Worm (Caenorhabditis elegans) whole organism, L4 larva: ENCODE results near the gene srsx-31.
A peak's percentile ranks its signal among the peaks of the same experiment; 100 is the strongest.

Experiments
- F10B5.3 ChIP-seq: sonication (generic microtip); optimal IDR thresholded peaks from 2 replicates; lab custom pipeline; 2016; ENCODE audit warnings: mild to moderate bottlenecking, missing genetic modification characterization, missing compliant biosample characterization
- F26F4.8 ChIP-seq: fragments of 200-800 bp; sonication (Bioruptor generic); conservative IDR thresholded peaks from 2 replicates; pipeline ENCODE4 v1.3.6; 2022; ENCODE audit warnings: missing genetic modification characterization, missing compliant biosample characterization
- F37D6.2 ChIP-seq: sonication (generic microtip); optimal IDR thresholded peaks from 2 replicates; lab custom pipeline; 2016; ENCODE audit warnings: mild to moderate bottlenecking, missing genetic modification characterization, missing compliant biosample characterization
- T20F7.1 ChIP-seq: fragments of 200-800 bp; sonication (Bioruptor generic); optimal IDR thresholded peaks from 2 replicates; lab custom pipeline; 2018; ENCODE audit warnings: mild to moderate bottlenecking, missing genetic modification characterization, missing compliant biosample characterization
- T26A8.4 ChIP-seq: fragments of 200-800 bp; sonication (Bioruptor generic); IDR thresholded peaks from 2 replicates; pipeline ENCODE4 v1.3.6; 2022; ENCODE audit warnings: missing genetic modification characterization, missing compliant biosample characterization
- ZK546.5 ChIP-seq, 2 experiments: sonication (generic microtip); optimal IDR thresholded peaks; 2 replicates each; lab custom pipeline; 2017; ENCODE audit warnings: missing biosample characterization in 2 of 2, missing genetic modification characterization in 2 of 2
- aha-1 ChIP-seq: fragments of 150-350 bp; peaks from one replicate; lab custom pipeline; 2014; ENCODE audit warnings: missing biosample characterization, missing genetic modification characterization
- aly-2 ChIP-seq: sonication (generic microtip); optimal IDR thresholded peaks from 2 replicates; lab custom pipeline; 2018; ENCODE audit warnings: missing biosample characterization, missing genetic modification characterization
- arid-1 ChIP-seq: fragments of 200-800 bp; sonication (Bioruptor generic); conservative IDR thresholded peaks from 2 replicates; pipeline ENCODE4 v1.3.6; 2022; ENCODE audit warnings: missing genetic modification reagents, missing genetic modification characterization, missing compliant biosample characterization
- ceh-20 ChIP-seq: fragments of 200-800 bp; sonication (Bioruptor generic); IDR thresholded peaks from 2 replicates; pipeline ENCODE4 v1.3.6; 2022; ENCODE audit warnings: missing genetic modification reagents, missing genetic modification characterization, missing compliant biosample characterization
- ceh-62 ChIP-seq: sonication (generic microtip); optimal IDR thresholded peaks from 2 replicates; lab custom pipeline; 2017; ENCODE audit warnings: missing biosample characterization, missing genetic modification characterization
- ceh-82 ChIP-seq: sonication (generic microtip); optimal IDR thresholded peaks from 2 replicates; lab custom pipeline; 2017; ENCODE audit warnings: missing biosample characterization, missing genetic modification characterization
- ctbp-1 ChIP-seq: fragments of 200-800 bp; sonication (Bioruptor generic); IDR thresholded peaks from 2 replicates; pipeline ENCODE4 v1.3.6; 2022; ENCODE audit warnings: missing genetic modification reagents, missing genetic modification characterization, missing compliant biosample characterization
- daf-12 ChIP-seq: fragments of 150-350 bp; optimal IDR thresholded peaks from 2 replicates; lab custom pipeline; 2014; ENCODE audit warnings: missing biosample characterization, missing genetic modification reagents, missing genetic modification characterization
- daf-19 ChIP-seq: fragments of 200-800 bp; sonication (Bioruptor generic); conservative IDR thresholded peaks from 2 replicates; pipeline ENCODE4 v1.3.6; 2022; ENCODE audit warnings: missing genetic modification characterization, missing compliant biosample characterization
- dmd-6 ChIP-seq: fragments of 200-800 bp; sonication (Bioruptor generic); IDR thresholded peaks from 2 replicates; pipeline ENCODE4 v1.3.6; 2022; ENCODE audit warnings: missing genetic modification reagents, missing genetic modification characterization, missing compliant biosample characterization
- dmd-8 ChIP-seq: fragments of 200-800 bp; sonication (Bioruptor generic); IDR thresholded peaks from 2 replicates; pipeline ENCODE4 v1.3.6; 2022; ENCODE audit warnings: missing genetic modification characterization, missing compliant biosample characterization
- dmd-9 ChIP-seq: fragments of 200-800 bp; sonication (Bioruptor generic); IDR thresholded peaks from 2 replicates; pipeline ENCODE4 v1.3.6; 2022; ENCODE audit warnings: missing genetic modification reagents, missing genetic modification characterization, missing compliant biosample characterization
- dpl-1 ChIP-seq: fragments of 150-350 bp; optimal IDR thresholded peaks from 2 replicates; lab custom pipeline; 2014; ENCODE audit warnings: missing biosample characterization, missing genetic modification reagents, missing genetic modification characterization
- duxl-1 ChIP-seq: sonication (generic microtip); optimal IDR thresholded peaks from 2 replicates; lab custom pipeline; 2016; ENCODE audit warnings: mild to moderate bottlenecking, missing genetic modification characterization, moderate library complexity, missing compliant biosample characterization; ENCODE audit not compliant: poor library complexity
- egl-27 ChIP-seq: sonication (generic microtip); optimal IDR thresholded peaks from 3 replicates; lab custom pipeline; 2017; ENCODE audit warnings: missing biosample characterization, missing genetic modification reagents, missing genetic modification characterization
- hlh-11 ChIP-seq: fragments of 200-800 bp; sonication (Bioruptor generic); optimal IDR thresholded peaks from 2 replicates; lab custom pipeline; 2018; ENCODE audit warnings: mild to moderate bottlenecking, missing genetic modification characterization, missing compliant biosample characterization
- hlh-30 ChIP-seq: sonication (generic microtip); optimal IDR thresholded peaks from 2 replicates; lab custom pipeline; 2017; ENCODE audit warnings: antibody characterized with exemption, mild to moderate bottlenecking, missing genetic modification characterization, missing compliant biosample characterization; ENCODE audit not compliant: insufficient read depth
- hmg-1.1 ChIP-seq: fragments of 200-800 bp; sonication (Bioruptor generic); IDR thresholded peaks from 2 replicates; pipeline ENCODE4 v1.3.6; 2022; ENCODE audit warnings: missing genetic modification reagents, missing genetic modification characterization, missing compliant biosample characterization
- lim-7 ChIP-seq: fragments of 200-800 bp; sonication (Bioruptor generic); IDR thresholded peaks from 2 replicates; pipeline ENCODE4 v1.3.6; 2022; ENCODE audit warnings: missing genetic modification characterization, missing compliant biosample characterization
- lin-1 ChIP-seq: fragments of 200-800 bp; sonication (Bioruptor generic); IDR thresholded peaks from 2 replicates; pipeline ENCODE4 v1.3.6; 2022; ENCODE audit warnings: missing genetic modification reagents, missing genetic modification characterization, missing compliant biosample characterization
- lin-29 ChIP-seq: fragments of 200-800 bp; sonication (Bioruptor generic); IDR thresholded peaks from 2 replicates; pipeline ENCODE4 v1.3.6; 2022; ENCODE audit warnings: missing genetic modification reagents, missing genetic modification characterization, missing compliant biosample characterization
- lir-3 ChIP-seq: sonication (generic microtip); optimal IDR thresholded peaks from 2 replicates; lab custom pipeline; 2016; ENCODE audit warnings: mild to moderate bottlenecking, missing genetic modification characterization, missing compliant biosample characterization
- lsy-2 ChIP-seq, 2 experiments: fragments of 150-350 bp in 1 of 2; sonication (generic microtip) in 1 of 2; optimal IDR thresholded peaks; 2 replicates each; lab custom pipeline; 2014 to 2017; ENCODE audit warnings: missing biosample characterization in 2 of 2, missing genetic modification characterization in 2 of 2
- madf-9 ChIP-seq: fragments of 200-800 bp; sonication (Bioruptor generic); conservative IDR thresholded peaks from 2 replicates; pipeline ENCODE4 v1.3.6; 2022; ENCODE audit warnings: missing genetic modification reagents, missing genetic modification characterization, missing compliant biosample characterization
- mdt-29 ChIP-seq: fragments of 200-800 bp; sonication (Bioruptor generic); IDR thresholded peaks from 2 replicates; pipeline ENCODE4 v1.3.6; 2022; ENCODE audit warnings: missing genetic modification reagents, missing genetic modification characterization, missing compliant biosample characterization
- mep-1 ChIP-seq: fragments of 150-350 bp; sonication (generic microtip); optimal IDR thresholded peaks from 3 replicates; lab custom pipeline; 2014; ENCODE audit warnings: missing biosample characterization, missing genetic modification characterization
- mxl-2 ChIP-seq: fragments of 200-800 bp; sonication (Bioruptor generic); conservative IDR thresholded peaks from 2 replicates; pipeline ENCODE4 v1.3.6; 2022; ENCODE audit warnings: missing genetic modification reagents, missing genetic modification characterization, missing compliant biosample characterization
- mxl-3 ChIP-seq: fragments of 200-800 bp; sonication (Bioruptor generic); optimal IDR thresholded peaks from 2 replicates; lab custom pipeline; 2018; ENCODE audit warnings: mild to moderate bottlenecking, missing genetic modification characterization, missing compliant biosample characterization
- nhr-102 ChIP-seq: sonication (generic microtip); optimal IDR thresholded peaks from 2 replicates; lab custom pipeline; 2016; ENCODE audit warnings: mild to moderate bottlenecking, missing genetic modification characterization, moderate library complexity, missing compliant biosample characterization
- nhr-11 ChIP-seq: fragments of 150-350 bp; optimal IDR thresholded peaks from 2 replicates; lab custom pipeline; 2014; ENCODE audit warnings: missing biosample characterization, missing genetic modification characterization
- nhr-111 ChIP-seq: fragments of 200-800 bp; sonication (Bioruptor generic); optimal IDR thresholded peaks from 2 replicates; lab custom pipeline; 2018; ENCODE audit warnings: mild to moderate bottlenecking, missing genetic modification characterization, missing compliant biosample characterization
- nhr-25 ChIP-seq: sonication (generic microtip); optimal IDR thresholded peaks from 2 replicates; lab custom pipeline; 2017; ENCODE audit warnings: missing genetic modification characterization, mild to moderate bottlenecking, missing compliant biosample characterization, antibody characterized with exemption, moderate library complexity, borderline replicate concordance; ENCODE audit not compliant: insufficient read depth
- nhr-28 ChIP-seq: fragments of 150-350 bp; optimal IDR thresholded peaks from 2 replicates; lab custom pipeline; 2014; ENCODE audit warnings: missing biosample characterization, missing genetic modification characterization
- nhr-48 ChIP-seq: sonication (generic microtip); optimal IDR thresholded peaks from 2 replicates; lab custom pipeline; 2016; ENCODE audit warnings: mild to moderate bottlenecking, missing genetic modification characterization, missing compliant biosample characterization
- pha-4 ChIP-seq, 2 experiments: fragments of 150-350 bp in 1 of 2; fragments of 200-800 bp in 1 of 2; sonication (Bioruptor generic) in 1 of 2; IDR thresholded peaks in 1 of 2; optimal IDR thresholded peaks in 1 of 2; 2 replicates each; pipeline versions ENCODE4 v1.3.6 to Lab custom; 2014 to 2022; ENCODE audit warnings: missing genetic modification characterization in 2 of 2, missing genetic modification reagents in 2 of 2, missing biosample characterization in 1 of 2, missing compliant biosample characterization in 1 of 2
- php-3 ChIP-seq: fragments of 200-800 bp; sonication (Bioruptor generic); IDR thresholded peaks from 2 replicates; pipeline ENCODE4 v1.3.6; 2022; ENCODE audit warnings: missing genetic modification reagents, missing genetic modification characterization, missing compliant biosample characterization
- pqm-1 ChIP-seq: sonication (generic microtip); optimal IDR thresholded peaks from 2 replicates; lab custom pipeline; 2017; ENCODE audit warnings: missing biosample characterization, missing genetic modification characterization
- set-16 ChIP-seq: fragments of 200-800 bp; sonication (Bioruptor generic); IDR thresholded peaks from 2 replicates; pipeline ENCODE4 v1.3.6; 2022; ENCODE audit warnings: missing genetic modification reagents, missing genetic modification characterization, missing compliant biosample characterization
- spr-1 ChIP-seq: sonication (generic microtip); optimal IDR thresholded peaks from 2 replicates; lab custom pipeline; 2016; ENCODE audit warnings: mild to moderate bottlenecking, missing genetic modification characterization, missing compliant biosample characterization
- zfp-2 ChIP-seq: sonication (generic microtip); optimal IDR thresholded peaks from 2 replicates; lab custom pipeline; 2016; ENCODE audit warnings: mild to moderate bottlenecking, missing genetic modification characterization, missing compliant biosample characterization
- zfp-3 ChIP-seq: fragments of 200-800 bp; sonication (Bioruptor generic); conservative IDR thresholded peaks from 2 replicates; pipeline ENCODE4 v1.3.6; 2022; ENCODE audit warnings: missing genetic modification reagents, missing genetic modification characterization, missing compliant biosample characterization
- zip-2 ChIP-seq: fragments of 150-350 bp; optimal IDR thresholded peaks from 2 replicates; lab custom pipeline; 2014; ENCODE audit warnings: missing biosample characterization, missing genetic modification characterization
- ztf-11 ChIP-seq: fragments of 150-350 bp; optimal IDR thresholded peaks from 2 replicates; lab custom pipeline; 2014; ENCODE audit warnings: missing biosample characterization, missing genetic modification characterization

The srsx-31 gene

DNA sequence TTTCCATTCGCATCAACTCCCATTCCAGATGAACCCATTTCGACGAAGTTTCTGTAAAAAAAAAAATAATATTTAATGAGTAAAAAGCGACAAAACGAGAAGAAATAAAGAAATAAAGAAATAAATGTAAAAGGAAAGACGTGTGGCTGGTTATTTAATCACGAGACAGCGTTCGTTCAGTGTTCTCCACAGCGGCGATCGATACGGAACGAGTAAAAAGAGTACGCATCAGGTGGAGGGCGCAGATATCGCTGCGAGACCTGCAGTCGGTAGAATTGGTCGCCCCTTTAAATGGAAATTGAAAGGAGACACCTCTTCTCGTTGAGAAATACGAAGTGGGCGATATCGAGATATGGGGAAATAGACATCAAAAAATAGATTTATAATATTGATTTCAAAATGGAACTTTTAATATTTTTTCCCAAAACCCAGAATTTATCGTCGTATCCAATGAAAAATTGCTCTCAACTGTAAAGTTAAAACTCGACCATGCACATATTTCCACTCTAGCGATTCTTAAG, 26.2 kb downstream of the srsx-31 start, which contains the start of gene pqn-70 (continued):
- TF ChIP-seq lim-7, result no peak
- TF ChIP-seq ceh-62 (tag; lab: Kevin White, UChicago), result no peak
- peak; percentile 59 for TF ChIP-seq spr-1
- TF ChIP-seq lin-1, result no peak
- no peak for TF ChIP-seq madf-9
- no peak for TF ChIP-seq nhr-111 (GFP tag; lab: Kevin White, UChicago)
- TF ChIP-seq zip-2 (tag; lab: Kevin White, UChicago), result peak; percentile 36
- no peak for TF ChIP-seq aha-1
- no peak for TF ChIP-seq mxl-2
- TF ChIP-seq F37D6.2 (tag; lab: Kevin White, UChicago), result peak; percentile 49
- no peak for TF ChIP-seq dmd-8 (GFP tag; lab: Robert Waterston, UW)
- TF ChIP-seq nhr-48 (tag; lab: Kevin White, UChicago), result peak; percentile 60
- peak; percentile 76 for TF ChIP-seq dpl-1
- TF ChIP-seq hmg-1.1 (GFP tag; lab: Robert Waterston, UW), result peak; percentile 86
- peak; percentile 92 for TF ChIP-seq mep-1 (tag; lab: Kevin White, UChicago)
- TF ChIP-seq pha-4 (GFP tag; IDR thresholded peaks at IDR 0.05; lab: Robert Waterston, UW), result peak; percentile 44; the same call in 1 of the 2 replicates
- TF ChIP-seq pha-4 (tag; optimal IDR thresholded peaks at IDR 0.05; lab: Kevin White, UChicago), result no peak
- TF ChIP-seq egl-27 (tag; lab: Kevin White, UChicago), result no peak
- TF ChIP-seq duxl-1, result peak; percentile 53
- no peak for TF ChIP-seq php-3 (GFP tag; lab: Robert Waterston, UW)
- no peak for TF ChIP-seq dmd-9 (GFP tag; lab: Robert Waterston, UW)
- no peak for TF ChIP-seq F26F4.8 (GFP tag; lab: Robert Waterston, UW)
- no peak for TF ChIP-seq ztf-11 (tag; lab: Kevin White, UChicago)
- TF ChIP-seq T26A8.4 (GFP tag; lab: Robert Waterston, UW), result peak; percentile 71; the same call in 1 of the 2 replicates
- no peak; the same call in 1 of the 2 replicates for TF ChIP-seq zfp-3 (GFP tag; lab: Robert Waterston, UW)
- no peak for TF ChIP-seq lin-29 (GFP tag; lab: Robert Waterston, UW)
- no peak for TF ChIP-seq daf-19 (GFP tag; lab: Robert Waterston, UW)
- no peak for TF ChIP-seq lir-3 (tag; lab: Kevin White, UChicago)
- peak; percentile 54 for TF ChIP-seq nhr-25 (tag; lab: Kevin White, UChicago)
- TF ChIP-seq lsy-2 (tag; optimal IDR thresholded peaks at IDR 0.05; lab: Kevin White, UChicago), result peak; percentile 71 to 91
- TF ChIP-seq ceh-82 (tag; lab: Kevin White, UChicago), result no peak
- TF ChIP-seq nhr-102 (tag; lab: Kevin White, UChicago), result peak; percentile 37
- peak; percentile 59; the same call in 1 of the 2 replicates for TF ChIP-seq ctbp-1 (GFP tag; lab: Robert Waterston, UW)
- TF ChIP-seq ZK546.5 (tag; optimal IDR thresholded peaks at IDR 0.05; lab: Kevin White, UChicago), result no peak
- no peak for TF ChIP-seq pqm-1
- TF ChIP-seq mdt-29, result no peak
- TF ChIP-seq nhr-28 (tag; lab: Kevin White, UChicago), result peak; percentile 83
- no peak for TF ChIP-seq F10B5.3 (tag; lab: Kevin White, UChicago)
- no peak for TF ChIP-seq zfp-2
- no peak for TF ChIP-seq daf-12 (tag; lab: Kevin White, UChicago)
- no peak for TF ChIP-seq aly-2 (tag; lab: Kevin White, UChicago)
- peak; percentile 92 for TF ChIP-seq hlh-11 (tag; lab: Kevin White, UChicago)
- peak; percentile 1 for TF ChIP-seq mxl-3 (GFP tag; lab: Kevin White, UChicago)
- peak; percentile 76 for TF ChIP-seq dmd-6 (GFP tag; lab: Robert Waterston, UW)
- peak; percentile 60 for TF ChIP-seq T20F7.1 (GFP tag; lab: Kevin White, UChicago)
- TF ChIP-seq nhr-11 (tag; lab: Kevin White, UChicago), result peak; percentile 77
- peak; percentile 81 for TF ChIP-seq arid-1 (GFP tag; lab: Robert Waterston, UW)
- TF ChIP-seq hlh-30 (tag; lab: Kevin White, UChicago), result peak; percentile 98
- TF ChIP-seq set-16 (GFP tag; lab: Robert Waterston, UW), result no peak
- peak; percentile 55; the same call in 1 of the 2 replicates for TF ChIP-seq ceh-20 (GFP tag; lab: Robert Waterston, UW)
